Fruit fly (Drosophila melanogaster) whole organism, pupa: ENCODE results near the gene crol.

Source experiments
- CG10348 ChIP-seq: fragments of 200-800 bp; sonication (Bioruptor generic); IDR thresholded peaks from 2 replicates; pipeline ENCODE4 v1.3.6; 2022; ENCODE audit warnings: missing biosample characterization, missing genetic modification characterization
- CG12605 ChIP-seq: fragments of 200-800 bp; sonication (Bioruptor generic); IDR thresholded peaks from 2 replicates; pipeline ENCODE4 v1.3.6; 2022; ENCODE audit warnings: missing biosample characterization, missing genetic modification characterization
- CG14655 ChIP-seq: fragments of 200-800 bp; sonication (Bioruptor generic); optimal IDR thresholded peaks from 3 replicates; lab custom pipeline; 2017; ENCODE audit warnings: mild to moderate bottlenecking, missing biosample characterization, missing genetic modification reagents, missing genetic modification characterization
- CG15710 ChIP-seq: fragments of 200-800 bp; sonication (Bioruptor generic); optimal IDR thresholded peaks from 2 replicates; lab custom pipeline; 2018; ENCODE audit warnings: missing biosample characterization, mild to moderate bottlenecking, missing genetic modification characterization, moderate library complexity
- CG32121 ChIP-seq: fragments of 200-800 bp; sonication (Bioruptor generic); IDR thresholded peaks from 2 replicates; pipeline ENCODE4 v1.3.6; 2022; ENCODE audit warnings: missing biosample characterization, missing genetic modification characterization
- CG4496 ChIP-seq: fragments of 200-800 bp; sonication (Bioruptor generic); IDR thresholded peaks from 3 replicates; pipeline ENCODE4 v1.3.6; 2022; ENCODE audit warnings: missing biosample characterization, missing genetic modification characterization
- CG8159 ChIP-seq: fragments of 200-800 bp; sonication (Bioruptor generic); optimal IDR thresholded peaks from 3 replicates; lab custom pipeline; 2018; ENCODE audit warnings: missing biosample characterization, mild to moderate bottlenecking, missing genetic modification characterization, moderate library complexity
- D1 ChIP-seq: fragments of 200-800 bp; sonication (Bioruptor generic); optimal IDR thresholded peaks from 2 replicates; lab custom pipeline; 2018; ENCODE audit warnings: missing biosample characterization, mild to moderate bottlenecking, missing genetic modification characterization, moderate library complexity
- EcR ChIP-seq: fragments of 200-800 bp; sonication (Bioruptor generic); optimal IDR thresholded peaks from 3 replicates; lab custom pipeline; 2019; ENCODE audit warnings: missing biosample characterization, missing genetic modification characterization, mild to moderate bottlenecking, moderate library complexity, missing genetic modification reagents
- Pif1A ChIP-seq: fragments of 200-800 bp; sonication (Bioruptor generic); optimal IDR thresholded peaks from 3 replicates; lab custom pipeline; 2016; ENCODE audit warnings: missing biosample characterization, missing genetic modification characterization
- Pif1B ChIP-seq: fragments of 200-800 bp; sonication (Bioruptor generic); optimal IDR thresholded peaks from 3 replicates; lab custom pipeline; 2016; ENCODE audit warnings: missing biosample characterization, missing genetic modification characterization
- gl ChIP-seq: fragments of 200-800 bp; sonication (Bioruptor generic); optimal IDR thresholded peaks from 2 replicates; lab custom pipeline; 2018; ENCODE audit warnings: missing biosample characterization, mild to moderate bottlenecking, missing genetic modification characterization

- no peak for TF ChIP-seq CG4496 (GFP tag; lab: Robert Waterston, UW)
- TF ChIP-seq CG12605: no peak
- TF ChIP-seq D1 (tag; lab: Kevin White, UChicago): no peak
- no peak for TF ChIP-seq CG32121 (GFP tag; lab: Robert Waterston, UW)
- TF ChIP-seq gl (tag; lab: Kevin White, UChicago): no peak
- TF ChIP-seq Pif1A: no peak
- no peak for TF ChIP-seq CG15710
- TF ChIP-seq EcR (GFP tag; lab: Kevin White, UChicago): no peak
- no peak for TF ChIP-seq CG14655 (GFP tag; lab: Kevin White, UChicago)
- TF ChIP-seq Pif1B: no peak
- no peak for TF ChIP-seq CG10348
- no peak for TF ChIP-seq CG8159 (tag; lab: Kevin White, UChicago)
Measured at dm6 chr2L:11789690-11790089, 19.5 kb downstream of the crol start, which contains the start of gene CG14932.
